Worm (Caenorhabditis elegans): ENCODE measurements around the gene T28A11.18.

T28A11.18 gene

ce11 chrV:3276184-3276583 is 8.3 kb upstream of the T28A11.18 start:
- TF ChIP-seq efl-3 (GFP tag; optimal IDR thresholded peaks at IDR 0.05) (no peak), snpc-4 (tag; optimal IDR thresholded peaks at IDR 0.05) (no peak), lin-14 (GFP tag; optimal IDR thresholded peaks at IDR 0.05) (peak; percentile 75), snu-23 (GFP tag; optimal IDR thresholded peaks at IDR 0.05) (no peak), nhr-19 (GFP tag; conservative IDR thresholded peaks at IDR 0.05) (peak; percentile 33; the same call in 1 of the 2 replicates), nhr-20 (tag; optimal IDR thresholded peaks at IDR 0.05) (peak; percentile 29), nhr-71 (tag; optimal IDR thresholded peaks at IDR 0.05) (peak; percentile 71), ztf-4 (tag; optimal IDR thresholded peaks at IDR 0.05) (no peak), egl-13 (tag; optimal IDR thresholded peaks at IDR 0.05) (no peak), mep-1 (tag; optimal IDR thresholded peaks at IDR 0.05) (no peak), zag-1 (tag; optimal IDR thresholded peaks at IDR 0.05) (no peak), nhr-11 (tag; optimal IDR thresholded peaks at IDR 0.05) (no peak), lsy-2 (tag; optimal IDR thresholded peaks at IDR 0.05) (no peak), rnt-1 (tag; optimal IDR thresholded peaks at IDR 0.05) (peak; percentile 49), C04F5.9 (tag; optimal IDR thresholded peaks at IDR 0.05) (no peak)

- no peak for TF ChIP-seq fkh-4 (tag; optimal IDR thresholded peaks at IDR 0.05; ENCODE audit: borderline replicate concordance)
- no peak for TF ChIP-seq ztf-11 (tag; optimal IDR thresholded peaks at IDR 0.05)
- TF ChIP-seq F16B12.6 (tag; optimal IDR thresholded peaks at IDR 0.05), result no peak
- TF ChIP-seq irx-1 (tag; optimal IDR thresholded peaks at IDR 0.05), result no peak
- TF ChIP-seq blmp-1 (tag; optimal IDR thresholded peaks at IDR 0.05), result no peak
- TF ChIP-seq nhr-47 (tag; optimal IDR thresholded peaks at IDR 0.05), result no peak
- TF ChIP-seq alr-1 (tag; optimal IDR thresholded peaks at IDR 0.05; ENCODE audit: borderline replicate concordance), result no peak
- no peak for TF ChIP-seq hlh-17 (GFP tag; optimal IDR thresholded peaks at IDR 0.05; ENCODE audit: borderline replicate concordance)
- no peak for TF ChIP-seq unc-62 (GFP tag; optimal IDR thresholded peaks at IDR 0.05)
- no peak for TF ChIP-seq mef-2 (tag; optimal IDR thresholded peaks at IDR 0.05)
- TF ChIP-seq nhr-71 (tag; optimal IDR thresholded peaks at IDR 0.05), result no peak
- TF ChIP-seq nhr-76 (tag; optimal IDR thresholded peaks at IDR 0.05), result no peak
- TF ChIP-seq elt-3 (tag; optimal IDR thresholded peaks at IDR 0.05), result no peak
- TF ChIP-seq swsn-7 (tag; optimal IDR thresholded peaks at IDR 0.05), result no peak
- no peak for TF ChIP-seq fos-1 (tag; optimal IDR thresholded peaks at IDR 0.05)
- no peak for TF ChIP-seq lin-15B (tag; optimal IDR thresholded peaks at IDR 0.05)
- no peak for TF ChIP-seq aly-2 (tag; optimal IDR thresholded peaks at IDR 0.05)
- TF ChIP-seq hpl-2 (GFP tag; optimal IDR thresholded peaks at IDR 0.05), result no peak
Observed at ce11 chrV:3275033-3275432, 7.2 kb upstream of the T28A11.18 start, which contains the start of gene T28A11.3. T28A11.3 (plus strand) TSS chrV:3275333.

- TF ChIP-seq vab-15 (tag; optimal IDR thresholded peaks at IDR 0.05), result no peak
- TF ChIP-seq mep-1 (tag; optimal IDR thresholded peaks at IDR 0.05), result no peak
- no peak for TF ChIP-seq zip-4 (GFP tag; optimal IDR thresholded peaks at IDR 0.05)
- no peak for TF ChIP-seq mef-2 (tag; optimal IDR thresholded peaks at IDR 0.05)
- no peak for TF ChIP-seq nhr-20 (tag; optimal IDR thresholded peaks at IDR 0.05)
- TF ChIP-seq nhr-90 (tag; optimal IDR thresholded peaks at IDR 0.05; ENCODE audit: poor library complexity), result no peak
- no peak for TF ChIP-seq ztf-4 (tag; optimal IDR thresholded peaks at IDR 0.05)
- no peak for TF ChIP-seq nhr-12 (tag; optimal IDR thresholded peaks at IDR 0.05)
- no peak for TF ChIP-seq ceh-8 (GFP tag; optimal IDR thresholded peaks at IDR 0.05)
- no peak for TF ChIP-seq lin-13 (GFP tag; optimal IDR thresholded peaks at IDR 0.05)
- no peak for TF ChIP-seq nhr-71 (tag; optimal IDR thresholded peaks at IDR 0.05)
Observed at ce11 chrV:3273577-3274100, 5.8 kb upstream of the T28A11.18 start, which contains the start of gene T28A11.4. T28A11.4 (plus strand) TSS chrV:3274050.
